Fruit fly (Drosophila melanogaster) whole organism, embryonic: ENCODE measurements around the gene CG8065.

Source experiments
- Ada2b ChIP-seq: fragments of 200-800 bp; sonication (Bioruptor generic); IDR thresholded peaks from 2 replicates; pipeline ENCODE4 v1.3.6; 2022; ENCODE audit warnings: missing biosample characterization, missing genetic modification characterization
- CG10147 ChIP-seq: fragments of 200-800 bp; sonication (Bioruptor generic); optimal IDR thresholded peaks from 2 replicates; lab custom pipeline; 2019; ENCODE audit warnings: missing biosample characterization, mild to moderate bottlenecking, missing genetic modification characterization, moderate library complexity
- CG10565 ChIP-seq: fragments of 200-800 bp; sonication (Bioruptor generic); optimal IDR thresholded peaks from 3 replicates; lab custom pipeline; 2016; ENCODE audit warnings: missing biosample characterization, mild to moderate bottlenecking, missing genetic modification characterization
- CG10654 ChIP-seq: fragments of 200-800 bp; sonication (Bioruptor generic); optimal IDR thresholded peaks from 2 replicates; lab custom pipeline; 2016; ENCODE audit warnings: missing biosample characterization, missing genetic modification characterization
- CG11398 ChIP-seq: fragments of 200-800 bp; sonication (Bioruptor generic); optimal IDR thresholded peaks from 2 replicates; lab custom pipeline; 2016; ENCODE audit warnings: missing biosample characterization, missing genetic modification characterization
- CG11695 ChIP-seq: fragments of 200-800 bp; sonication (Bioruptor generic); IDR thresholded peaks from 3 replicates; pipeline ENCODE4 v1.3.6; 2022; ENCODE audit warnings: missing biosample characterization, missing genetic modification characterization
- CG15514 ChIP-seq: fragments of 200-800 bp; sonication (Bioruptor generic); optimal IDR thresholded peaks from 3 replicates; lab custom pipeline; 2017; ENCODE audit warnings: missing biosample characterization, missing genetic modification characterization, mild to moderate bottlenecking, moderate library complexity, missing genetic modification reagents
- CG15696 ChIP-seq: fragments of 200-800 bp; sonication (Bioruptor generic); optimal IDR thresholded peaks from 2 replicates; lab custom pipeline; 2019; ENCODE audit warnings: missing biosample characterization, mild to moderate bottlenecking, missing genetic modification characterization, moderate library complexity
- CG17361 ChIP-seq: fragments of 200-800 bp; sonication (Bioruptor generic); IDR thresholded peaks from 3 replicates; pipeline ENCODE4 v1.3.6; 2022; ENCODE audit warnings: missing biosample characterization, missing genetic modification characterization
- CG17829 ChIP-seq: fragments of 200-800 bp; optimal IDR thresholded peaks from 2 replicates; lab custom pipeline; 2019; ENCODE audit warnings: missing biosample characterization, mild to moderate bottlenecking, missing genetic modification characterization, moderate library complexity
- CG1832 ChIP-seq: fragments of 200-800 bp; sonication (Bioruptor generic); optimal IDR thresholded peaks from 2 replicates; lab custom pipeline; 2017; ENCODE audit warnings: missing biosample characterization, mild to moderate bottlenecking, missing genetic modification characterization, inconsistent platforms
- CG2712 ChIP-seq: fragments of 200-800 bp; optimal IDR thresholded peaks from 3 replicates; lab custom pipeline; 2019; ENCODE audit warnings: missing biosample characterization, mild to moderate bottlenecking, missing genetic modification characterization, moderate library complexity
- CG31365 ChIP-seq: fragments of 200-800 bp; sonication (Bioruptor generic); optimal IDR thresholded peaks from 2 replicates; lab custom pipeline; 2018; ENCODE audit warnings: missing biosample characterization, mild to moderate bottlenecking, missing genetic modification characterization
- CG6272 ChIP-seq: fragments of 200-800 bp; sonication (Bioruptor generic); IDR thresholded peaks from 2 replicates; pipeline ENCODE4 v1.3.6; 2022; ENCODE audit warnings: missing biosample characterization, missing genetic modification characterization
- CG7839 ChIP-seq: fragments of 200-800 bp; sonication (Bioruptor generic); optimal IDR thresholded peaks from 3 replicates; lab custom pipeline; 2018; ENCODE audit warnings: missing biosample characterization, mild to moderate bottlenecking, missing genetic modification characterization, moderate library complexity
- CG8281 ChIP-seq: fragments of 200-800 bp; sonication (Bioruptor generic); optimal IDR thresholded peaks from 2 replicates; lab custom pipeline; 2018; ENCODE audit warnings: missing biosample characterization, mild to moderate bottlenecking, missing genetic modification characterization, moderate library complexity
- Dref ChIP-seq: fragments of 200-800 bp; sonication (Bioruptor generic); IDR thresholded peaks from 2 replicates; pipeline ENCODE4 v1.3.6; 2022; ENCODE audit warnings: missing biosample characterization, missing genetic modification characterization
- Eip74EF ChIP-seq, 2 experiments: fragments of 200-800 bp in 1 of 2; fragments of >200 bp in 1 of 2; sonication (Bioruptor generic) in 1 of 2; optimal IDR thresholded peaks; 2 replicates each; lab custom pipeline; 2017 to 2019; ENCODE audit warnings: missing biosample characterization in 2 of 2, missing genetic modification characterization in 2 of 2, mild to moderate bottlenecking in 1 of 2, moderate library complexity in 1 of 2
- H15 ChIP-seq: fragments of 200-800 bp; sonication (Bioruptor generic); IDR thresholded peaks from 3 replicates; pipeline ENCODE4 v1.3.6; 2022; ENCODE audit warnings: missing biosample characterization, missing genetic modification characterization
- HmgZ ChIP-seq: fragments of 200-800 bp; sonication (Bioruptor generic); optimal IDR thresholded peaks from 2 replicates; lab custom pipeline; 2018; ENCODE audit warnings: missing biosample characterization, mild to moderate bottlenecking, missing genetic modification characterization
- Hmr ChIP-seq: fragments of 200-800 bp; sonication (Bioruptor generic); optimal IDR thresholded peaks from 3 replicates; lab custom pipeline; 2017; ENCODE audit warnings: mild to moderate bottlenecking, missing biosample characterization, missing genetic modification reagents, missing genetic modification characterization
- Hr39 ChIP-seq: fragments of >200 bp; optimal IDR thresholded peaks from 2 replicates; lab custom pipeline; 2017
- Jarid2 ChIP-seq: fragments of 200-800 bp; sonication (Bioruptor generic); optimal IDR thresholded peaks from 3 replicates; lab custom pipeline; 2017; ENCODE audit warnings: mild to moderate bottlenecking, missing biosample characterization, missing genetic modification reagents, missing genetic modification characterization
- NC2α ChIP-seq: fragments of 200-800 bp; sonication (Bioruptor generic); optimal IDR thresholded peaks from 2 replicates; lab custom pipeline; 2016; ENCODE audit warnings: missing biosample characterization, missing genetic modification characterization
- Nf-YB ChIP-seq: fragments of 200-800 bp; sonication (Bioruptor generic); optimal IDR thresholded peaks from 3 replicates; lab custom pipeline; 2019; ENCODE audit warnings: missing biosample characterization, mild to moderate bottlenecking, missing genetic modification characterization, moderate library complexity
- Stat92E ChIP-seq, 3 experiments: fragments of >200 bp in 2 of 3; fragments of 200-800 bp in 1 of 3; sonication (Bioruptor generic) in 1 of 3; optimal IDR thresholded peaks; 2 replicates each; lab custom pipeline; 2017 to 2019; ENCODE audit warnings: missing biosample characterization in 3 of 3, missing genetic modification characterization in 3 of 3, mild to moderate bottlenecking in 1 of 3, moderate library complexity in 1 of 3
- Xrp1 ChIP-seq: fragments of 200-800 bp; sonication (Bioruptor generic); IDR thresholded peaks from 2 replicates; pipeline ENCODE4 v1.3.6; 2022; ENCODE audit warnings: missing biosample characterization, missing genetic modification characterization
- amos ChIP-seq: fragments of 200-800 bp; sonication (Bioruptor generic); IDR thresholded peaks from 2 replicates; pipeline ENCODE4 v1.3.6; 2022; ENCODE audit warnings: missing biosample characterization, missing genetic modification characterization; ENCODE audit not compliant: partially characterized antibody
- bab2 ChIP-seq: fragments of 200-800 bp; sonication (Bioruptor generic); optimal IDR thresholded peaks from 2 replicates; lab custom pipeline; 2016; ENCODE audit warnings: missing biosample characterization, missing genetic modification characterization
- bbx ChIP-seq: fragments of 200-800 bp; sonication (Bioruptor generic); IDR thresholded peaks from 2 replicates; pipeline ENCODE4 v1.3.6; 2022; ENCODE audit warnings: missing biosample characterization, missing genetic modification characterization; ENCODE audit not compliant: partially characterized antibody
- br ChIP-seq: fragments of >200 bp; optimal IDR thresholded peaks from 2 replicates; lab custom pipeline; 2017
- bsh ChIP-seq, 2 experiments: fragments of 200-800 bp; sonication (Bioruptor generic); optimal IDR thresholded peaks; 2 replicates each; lab custom pipeline; 2017 to 2018; ENCODE audit warnings: mild to moderate bottlenecking in 2 of 2, missing biosample characterization in 2 of 2, missing genetic modification characterization in 2 of 2, moderate library complexity in 1 of 2
- cad ChIP-seq: fragments of >200 bp; optimal IDR thresholded peaks from 2 replicates; lab custom pipeline; 2017; ENCODE audit warnings: missing biosample characterization, missing genetic modification characterization
- chn ChIP-seq: fragments of 200-800 bp; sonication (Bioruptor generic); optimal IDR thresholded peaks from 2 replicates; lab custom pipeline; 2016; ENCODE audit warnings: missing biosample characterization, missing genetic modification characterization
- gfzf ChIP-seq: fragments of 200-800 bp; sonication (Bioruptor generic); optimal IDR thresholded peaks from 2 replicates; lab custom pipeline; 2016; ENCODE audit warnings: missing biosample characterization, mild to moderate bottlenecking, missing genetic modification characterization, moderate library complexity
- ind ChIP-seq: fragments of 200-800 bp; sonication (Bioruptor generic); optimal IDR thresholded peaks from 3 replicates; lab custom pipeline; 2016; ENCODE audit warnings: missing biosample characterization, missing genetic modification characterization
- lola ChIP-seq, 3 experiments: fragments of >200 bp in 2 of 3; fragments of 200-800 bp in 1 of 3; sonication (Bioruptor generic) in 1 of 3; optimal IDR thresholded peaks; 2 replicates each; lab custom pipeline; 2017 to 2019; ENCODE audit warnings: missing biosample characterization in 3 of 3, missing genetic modification characterization in 3 of 3, mild to moderate bottlenecking in 1 of 3, moderate library complexity in 1 of 3
- mld ChIP-seq: fragments of 200-800 bp; sonication (Bioruptor generic); IDR thresholded peaks from 3 replicates; pipeline ENCODE4 v1.3.6; 2022; ENCODE audit warnings: missing biosample characterization, missing genetic modification characterization; ENCODE audit not compliant: partially characterized antibody
- oc ChIP-seq: fragments of 200-800 bp; sonication (Bioruptor generic); optimal IDR thresholded peaks from 2 replicates; lab custom pipeline; 2018; ENCODE audit warnings: missing biosample characterization, mild to moderate bottlenecking, missing genetic modification characterization, moderate library complexity
- otp ChIP-seq: fragments of 200-800 bp; sonication (Bioruptor generic); IDR thresholded peaks from 3 replicates; pipeline ENCODE4, ENCODE4 v1.3.6; 2022; ENCODE audit warnings: missing biosample characterization, missing genetic modification characterization
- pita ChIP-seq: fragments of 200-800 bp; sonication (Bioruptor generic); optimal IDR thresholded peaks from 2 replicates; lab custom pipeline; 2017; ENCODE audit warnings: missing biosample characterization, mild to moderate bottlenecking, missing genetic modification characterization
- pros ChIP-seq: fragments of 200-800 bp; sonication (Bioruptor generic); optimal IDR thresholded peaks from 3 replicates; lab custom pipeline; 2019; ENCODE audit warnings: missing biosample characterization, mild to moderate bottlenecking, missing genetic modification characterization, moderate library complexity
- sens ChIP-seq: fragments of 200-800 bp; sonication (Bioruptor generic); peaks from one replicate; lab custom pipeline; 2016; ENCODE audit warnings: missing biosample characterization, missing genetic modification characterization
- stc ChIP-seq: fragments of 200-800 bp; sonication (Bioruptor generic); IDR thresholded peaks from 2 replicates; pipeline ENCODE4 v1.3.6; 2022; ENCODE audit warnings: missing biosample characterization, missing genetic modification characterization
- tgo ChIP-seq: fragments of 200-800 bp; sonication (Bioruptor generic); IDR thresholded peaks from 3 replicates; pipeline ENCODE4 v1.3.6; 2022; ENCODE audit warnings: missing biosample characterization, missing genetic modification characterization
- tll ChIP-seq, 2 experiments: fragments of 200-800 bp in 1 of 2; fragments of >200 bp in 1 of 2; sonication (Bioruptor generic) in 1 of 2; optimal IDR thresholded peaks; 2 replicates each; lab custom pipeline; 2017 to 2019; ENCODE audit warnings: missing biosample characterization in 2 of 2, missing genetic modification characterization in 2 of 2, mild to moderate bottlenecking in 1 of 2, moderate library complexity in 1 of 2
- wdn ChIP-seq: fragments of 200-800 bp; sonication (Bioruptor generic); IDR thresholded peaks from 2 replicates; pipeline ENCODE4 v1.3.6; 2022; ENCODE audit warnings: missing biosample characterization, missing genetic modification characterization
- zen ChIP-seq: fragments of 200-800 bp; sonication (Bioruptor generic); optimal IDR thresholded peaks from 3 replicates; lab custom pipeline; 2018; ENCODE audit warnings: missing biosample characterization, mild to moderate bottlenecking, missing genetic modification characterization, moderate library complexity

Gene CG8065

DNA sequence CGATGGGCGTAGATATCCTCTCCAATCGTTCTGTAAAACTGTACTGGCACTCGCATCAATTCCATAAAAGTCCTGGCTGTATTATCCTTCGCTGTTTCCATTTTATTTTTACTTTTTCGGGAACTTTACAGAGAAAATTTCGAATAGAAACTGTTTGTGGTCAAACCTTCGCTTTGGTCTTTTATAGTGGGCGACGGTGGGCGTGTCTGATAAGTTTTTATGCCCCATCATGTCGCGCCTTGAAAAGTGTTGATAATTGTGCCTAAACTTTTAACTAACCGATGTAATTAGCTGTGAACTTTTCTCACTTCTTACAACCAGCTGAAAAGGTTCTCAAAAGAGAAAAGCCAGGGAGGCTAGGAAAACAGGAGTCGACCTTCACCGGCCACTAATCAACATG, 29.1 kb downstream of the CG8065 start, which contains the start of gene Or67c:
TSS of gene Or67c (minus strand) at position 101 of the 400 bp plus-strand sequence.
- TF ChIP-seq ind (GFP tag; lab: Kevin White, UChicago) (no peak), gfzf (GFP tag; lab: Kevin White, UChicago) (no peak), stc (GFP tag; lab: Robert Waterston, UW) (no peak), CG10565 (GFP tag; lab: Kevin White, UChicago) (no peak), Hr39 (lab: Kevin White, UChicago) (no peak), CG31365 (tag; lab: Kevin White, UChicago) (no peak), CG15514 (GFP tag; lab: Kevin White, UChicago) (no peak), mld (GFP tag; lab: Robert Waterston, UW) (no peak), CG7839 (tag; lab: Kevin White, UChicago) (no peak), CG8281 (no peak), CG11398 (GFP tag; lab: Kevin White, UChicago) (no peak)

DNA sequence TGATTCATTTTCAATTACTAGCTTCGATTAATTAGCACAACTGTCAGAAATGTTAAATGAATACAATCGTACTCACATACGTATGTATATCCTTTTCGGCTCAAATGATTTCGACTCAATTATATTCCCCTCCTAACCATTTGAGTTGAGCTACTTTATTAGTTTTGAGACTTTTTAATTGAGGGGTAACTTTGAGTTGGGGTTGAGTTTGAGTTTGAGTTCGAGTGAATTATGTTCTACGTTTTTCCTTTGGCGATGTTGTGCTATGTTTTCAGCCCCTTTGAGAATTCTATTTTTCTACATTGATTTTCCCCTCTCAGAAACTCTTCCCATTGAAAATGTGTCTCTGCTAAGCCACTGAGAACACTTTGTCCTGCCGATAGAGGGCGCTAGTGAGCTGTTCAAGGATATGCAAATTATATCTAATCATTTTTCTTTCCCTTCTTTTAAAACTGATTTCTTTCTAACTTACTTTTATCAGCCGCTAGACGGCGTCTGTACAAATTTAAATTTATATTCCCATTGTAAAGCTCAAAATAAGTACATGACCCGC, 30.8 kb downstream of the CG8065 start:
- TF ChIP-seq H15, result no peak
- TF ChIP-seq bsh (GFP tag; optimal IDR thresholded peaks at IDR 0.05; lab: Kevin White, UChicago), result no peak
- no peak for TF ChIP-seq tll (GFP tag; optimal IDR thresholded peaks at IDR 0.05; lab: Kevin White, UChicago)
- no peak for TF ChIP-seq Ada2b (GFP tag; lab: Robert Waterston, UW)
- no peak for TF ChIP-seq cad (GFP tag; lab: Kevin White, UChicago)
- TF ChIP-seq Jarid2, result peak; percentile 11
- peak; percentile 4 for TF ChIP-seq Nf-YB (GFP tag; lab: Kevin White, UChicago)
- peak; percentile 36 for TF ChIP-seq pros (GFP tag; lab: Kevin White, UChicago)
- TF ChIP-seq HmgZ (tag; lab: Kevin White, UChicago), result no peak
- TF ChIP-seq CG10654 (GFP tag; lab: Kevin White, UChicago), result no peak
- TF ChIP-seq Dref, result no peak
- TF ChIP-seq Eip74EF (GFP tag; optimal IDR thresholded peaks at IDR 0.05; lab: Kevin White, UChicago), result no peak
- peak; percentile 52; the same call in 1 of the 2 replicates for TF ChIP-seq bbx (GFP tag; lab: Robert Waterston, UW)
- no peak for TF ChIP-seq otp (GFP tag; lab: Robert Waterston, UW)
- no peak for TF ChIP-seq CG1832 (GFP tag; lab: Kevin White, UChicago)
- no peak for TF ChIP-seq bab2 (GFP tag; lab: Kevin White, UChicago)
- TF ChIP-seq CG10147 (GFP tag; lab: Kevin White, UChicago), result no peak
- no peak for TF ChIP-seq br (lab: Kevin White, UChicago)
- TF ChIP-seq chn (GFP tag; lab: Kevin White, UChicago), result no peak
- TF ChIP-seq NC2α (GFP tag; lab: Kevin White, UChicago), result no peak
- TF ChIP-seq zen (tag; lab: Kevin White, UChicago), result peak; percentile 43
- no peak for TF ChIP-seq tgo
- no peak for TF ChIP-seq Hmr (GFP tag; lab: Kevin White, UChicago)
- no peak for TF ChIP-seq CG17361 (GFP tag; lab: Robert Waterston, UW)
- TF ChIP-seq wdn (GFP tag; lab: Robert Waterston, UW), result no peak
- no peak for TF ChIP-seq CG6272 (GFP tag; lab: Robert Waterston, UW)
- TF ChIP-seq pita, result peak; percentile 77
- no peak for TF ChIP-seq lola (GFP tag; optimal IDR thresholded peaks at IDR 0.05; lab: Kevin White, UChicago)
- peak; percentile 17; the same call in 1 of the 2 replicates for TF ChIP-seq amos (GFP tag; lab: Robert Waterston, UW)
- peak; percentile 12 for TF ChIP-seq CG2712 (tag; lab: Kevin White, UChicago)
- 0 out of 3 replicates have a peak, but pooled peaks have one; percentile 34 for TF ChIP-seq mld (GFP tag; lab: Robert Waterston, UW)
- TF ChIP-seq sens (GFP tag; lab: Kevin White, UChicago), result peak; percentile 79
- no peak for TF ChIP-seq Stat92E (GFP tag; optimal IDR thresholded peaks at IDR 0.05; lab: Kevin White, UChicago)
- peak; percentile 15 for TF ChIP-seq CG15696
- TF ChIP-seq CG17829 (tag; lab: Kevin White, UChicago), result peak; percentile 25
- TF ChIP-seq Xrp1, result 0 out of 2 replicates have a peak, but pooled peaks have one; percentile 7
- TF ChIP-seq CG11695, result no peak
- TF ChIP-seq oc, result no peak
